Worm (Caenorhabditis elegans): ENCODE measurements around the gene nlp-76.

Gene nlp-76

DNA sequence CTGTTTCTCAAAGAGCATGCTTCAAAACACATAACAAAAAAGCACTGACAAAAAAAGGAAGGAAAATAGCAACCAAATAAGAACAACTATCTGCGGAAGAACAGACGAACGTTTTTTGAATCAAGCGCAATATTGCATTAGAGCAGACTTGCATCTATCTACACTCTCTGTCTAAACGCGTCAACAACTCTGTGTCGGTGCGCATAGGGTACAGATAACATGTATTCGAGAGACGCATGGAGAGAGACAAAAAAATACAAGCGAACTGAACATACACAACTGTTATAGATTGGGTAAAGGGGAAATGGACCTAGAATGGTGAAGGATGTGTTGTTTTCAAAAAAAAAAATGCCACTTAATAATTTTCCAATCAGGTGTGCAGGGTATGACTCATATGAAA lies 28.7 kb downstream of the nlp-76 start:
- no peak for TF ChIP-seq nhr-27 (tag; optimal IDR thresholded peaks at IDR 0.05)
- TF ChIP-seq ztf-22 (GFP tag; optimal IDR thresholded peaks at IDR 0.05) = no peak
- TF ChIP-seq mcd-1 (GFP tag; IDR thresholded peaks at IDR 0.05) = peak; percentile 78
- TF ChIP-seq K11D2.4 (GFP tag; IDR thresholded peaks at IDR 0.05) = no peak
- no peak for TF ChIP-seq ceh-58 (GFP tag; IDR thresholded peaks at IDR 0.05)
- TF ChIP-seq sea-2 (GFP tag; IDR thresholded peaks at IDR 0.05) = no peak
- TF ChIP-seq attf-3 (GFP tag; conservative IDR thresholded peaks at IDR 0.05) = no peak
- TF ChIP-seq nhr-80 (tag; optimal IDR thresholded peaks at IDR 0.05) = peak; percentile 84
- TF ChIP-seq attf-6 (GFP tag; IDR thresholded peaks at IDR 0.05) = no peak
- TF ChIP-seq ceh-27 (GFP tag; optimal IDR thresholded peaks at IDR 0.05) = peak; percentile 46
- no peak for TF ChIP-seq ets-4 (GFP tag; optimal IDR thresholded peaks at IDR 0.05)
- no peak for TF ChIP-seq F22D6.2 (tag; optimal IDR thresholded peaks at IDR 0.05)
- TF ChIP-seq tbx-9 (tag; optimal IDR thresholded peaks at IDR 0.05; ENCODE audit: borderline replicate concordance) = no peak
- peak; percentile 12 for TF ChIP-seq lin-54 (GFP tag; optimal IDR thresholded peaks at IDR 0.05)
- TF ChIP-seq die-1 (tag; optimal IDR thresholded peaks at IDR 0.05) = no peak
- no peak for TF ChIP-seq ceh-79 (tag; optimal IDR thresholded peaks at IDR 0.05)
- no peak for TF ChIP-seq ztf-25 (GFP tag; IDR thresholded peaks at IDR 0.05)
- TF ChIP-seq ama-1 (optimal IDR thresholded peaks at IDR 0.05) = no peak
- no peak for TF ChIP-seq ama-1 (GFP tag; optimal IDR thresholded peaks at IDR 0.05)
- no peak for TF ChIP-seq ekl-4 (GFP tag; IDR thresholded peaks at IDR 0.05)
- TF ChIP-seq D2030.7 (GFP tag; IDR thresholded peaks at IDR 0.05) = no peak
- no peak for TF ChIP-seq T07F8.4 (tag; optimal IDR thresholded peaks at IDR 0.05)
- TF ChIP-seq sptf-2 (GFP tag; optimal IDR thresholded peaks at IDR 0.05) = no peak
- TF ChIP-seq nfyb-1 (GFP tag; IDR thresholded peaks at IDR 0.05) = no peak
- peak; percentile 42 for TF ChIP-seq attf-5 (GFP tag; optimal IDR thresholded peaks at IDR 0.05)
- TF ChIP-seq hmg-20 (GFP tag; IDR thresholded peaks at IDR 0.05) = no peak
- no peak for TF ChIP-seq Y79H2A.3 (GFP tag; conservative IDR thresholded peaks at IDR 0.05)
- no peak for TF ChIP-seq F39B2.1 (GFP tag; IDR thresholded peaks at IDR 0.05)
- 0 out of 2 replicates have a peak, but pooled peaks have one; percentile 42 for TF ChIP-seq lin-26 (GFP tag; IDR thresholded peaks at IDR 0.05)
- no peak for TF ChIP-seq chd-7 (tag; optimal IDR thresholded peaks at IDR 0.05)
- TF ChIP-seq C17E4.6 (GFP tag; IDR thresholded peaks at IDR 0.05) = no peak
- TF ChIP-seq nhr-90 (tag; optimal IDR thresholded peaks at IDR 0.05) = no peak
- TF ChIP-seq dpff-1 (tag; optimal IDR thresholded peaks at IDR 0.05) = no peak
- no peak for TF ChIP-seq snpc-1.1 (tag; optimal IDR thresholded peaks at IDR 0.05; ENCODE audit: insufficient read depth)
- no peak for TF ChIP-seq ztf-26 (tag; optimal IDR thresholded peaks at IDR 0.05)
- no peak for TF ChIP-seq him-1 (tag; optimal IDR thresholded peaks at IDR 0.05)
- no peak for TF ChIP-seq Y95B8A.8 (GFP tag; IDR thresholded peaks at IDR 0.05)
- TF ChIP-seq K12H6.12 (tag; optimal IDR thresholded peaks at IDR 0.05) = peak; percentile 49
- TF ChIP-seq rcor-1 (GFP tag; IDR thresholded peaks at IDR 0.05) = no peak
- TF ChIP-seq lsy-27 (tag; optimal IDR thresholded peaks at IDR 0.05; ENCODE audit: borderline replicate concordance, insufficient read depth) = no peak
- TF ChIP-seq Y53F4B.3 (GFP tag; IDR thresholded peaks at IDR 0.05) = no peak
- no peak for TF ChIP-seq F23B12.7 (tag; optimal IDR thresholded peaks at IDR 0.05; ENCODE audit: insufficient read depth)
- no peak for TF ChIP-seq F37B4.10 (GFP tag; IDR thresholded peaks at IDR 0.05)
- TF ChIP-seq efl-1 (GFP tag; optimal IDR thresholded peaks at IDR 0.05) = no peak
- no peak for TF ChIP-seq egl-18 (GFP tag; IDR thresholded peaks at IDR 0.05)
- TF ChIP-seq hmg-1.2 (GFP tag; IDR thresholded peaks at IDR 0.05) = peak; percentile 58; the same call in 1 of the 2 replicates
- TF ChIP-seq bed-2 (GFP tag; IDR thresholded peaks at IDR 0.05) = no peak
- peak; percentile 15 for TF ChIP-seq tbp1 (GFP tag; optimal IDR thresholded peaks at IDR 0.05)
- no peak for TF ChIP-seq Y56A3A.18 (GFP tag; IDR thresholded peaks at IDR 0.05)
- TF ChIP-seq xnd-1 (tag; optimal IDR thresholded peaks at IDR 0.05) = no peak

Data from whole organism, young adult.